Fruit fly (Drosophila melanogaster) Kc167 (cell line): ENCODE data around the gene CG15642.

ENCODE experiments used
- Myc ChIP-seq: fragments of >200 bp; optimal IDR thresholded peaks from 2 replicates; lab custom pipeline; 2017; ENCODE audit warnings: missing external identifiers
- Sin3A ChIP-seq: fragments of >200 bp; optimal IDR thresholded peaks from 2 replicates; lab custom pipeline; 2018; ENCODE audit warnings: missing external identifiers
- h ChIP-seq: fragments of >200 bp; optimal IDR thresholded peaks from 3 replicates; lab custom pipeline; 2018; ENCODE audit warnings: missing external identifiers
- insv ChIP-seq: fragments of >200 bp; optimal IDR thresholded peaks from 3 replicates; lab custom pipeline; 2018; ENCODE audit warnings: missing external identifiers
- psq ChIP-seq: fragments of >200 bp; optimal IDR thresholded peaks from 2 replicates; lab custom pipeline; 2017; ENCODE audit warnings: missing external identifiers
- ttk ChIP-seq: sonication (Bioruptor generic); optimal IDR thresholded peaks from 2 replicates; lab custom pipeline; 2017; ENCODE audit warnings: missing external identifiers

Gene CG15642

dm6 chrX:15467402-15467941, at the start of gene CG15642, which contains the start of gene CG15641:
Gene CG15642 (minus strand): TSS chrX:15467757.
Gene CG15641 (plus strand): TSS chrX:15467891.
- TF ChIP-seq Myc (lab: Kevin White, UChicago) (no peak), h (lab: Kevin White, UChicago) (no peak), psq (no peak), Sin3A (lab: Kevin White, UChicago) (no peak), insv (lab: Kevin White, UChicago) (no peak), ttk (lab: Kevin White, UChicago) (no peak)

- TF ChIP-seq insv (lab: Kevin White, UChicago) (no peak), psq (no peak)
These were observed 43.8 kb upstream of the CG15642 start for dm6 chrX:15511399-15511798.

DNA sequence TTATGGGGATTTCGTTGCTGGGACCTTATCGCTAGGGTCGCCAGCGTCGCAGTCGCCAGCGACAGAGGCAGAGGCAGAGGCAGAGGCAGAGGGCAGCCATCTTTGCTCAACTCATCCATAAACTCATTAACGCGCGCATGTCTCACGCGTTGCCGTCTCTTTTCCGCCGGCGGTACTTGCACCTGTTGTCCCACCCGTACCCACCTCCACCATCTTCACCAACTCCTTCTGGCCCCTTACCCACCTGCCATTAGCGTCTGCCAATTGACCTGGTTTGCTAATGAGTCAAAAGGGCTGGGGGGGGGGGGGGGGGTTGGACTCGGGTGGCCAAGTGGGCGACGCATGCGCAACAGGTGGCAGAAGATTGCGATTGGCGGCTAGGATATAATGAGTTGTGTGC, 35.3 kb upstream of the CG15642 start:
- TF ChIP-seq Sin3A (lab: Kevin White, UChicago), result no peak
- TF ChIP-seq insv (lab: Kevin White, UChicago), result no peak
- no peak for TF ChIP-seq Myc (lab: Kevin White, UChicago)
- TF ChIP-seq psq, result no peak
- TF ChIP-seq h (lab: Kevin White, UChicago), result no peak
- TF ChIP-seq ttk (lab: Kevin White, UChicago), result peak; percentile 54

- TF ChIP-seq psq (no peak), ttk (lab: Kevin White, UChicago) (no peak), Sin3A (lab: Kevin White, UChicago) (no peak), h (lab: Kevin White, UChicago) (no peak), Myc (lab: Kevin White, UChicago) (no peak), insv (lab: Kevin White, UChicago) (no peak)
These were observed 34.2 kb upstream of the CG15642 start for dm6 chrX:15501706-15502267.

DNA sequence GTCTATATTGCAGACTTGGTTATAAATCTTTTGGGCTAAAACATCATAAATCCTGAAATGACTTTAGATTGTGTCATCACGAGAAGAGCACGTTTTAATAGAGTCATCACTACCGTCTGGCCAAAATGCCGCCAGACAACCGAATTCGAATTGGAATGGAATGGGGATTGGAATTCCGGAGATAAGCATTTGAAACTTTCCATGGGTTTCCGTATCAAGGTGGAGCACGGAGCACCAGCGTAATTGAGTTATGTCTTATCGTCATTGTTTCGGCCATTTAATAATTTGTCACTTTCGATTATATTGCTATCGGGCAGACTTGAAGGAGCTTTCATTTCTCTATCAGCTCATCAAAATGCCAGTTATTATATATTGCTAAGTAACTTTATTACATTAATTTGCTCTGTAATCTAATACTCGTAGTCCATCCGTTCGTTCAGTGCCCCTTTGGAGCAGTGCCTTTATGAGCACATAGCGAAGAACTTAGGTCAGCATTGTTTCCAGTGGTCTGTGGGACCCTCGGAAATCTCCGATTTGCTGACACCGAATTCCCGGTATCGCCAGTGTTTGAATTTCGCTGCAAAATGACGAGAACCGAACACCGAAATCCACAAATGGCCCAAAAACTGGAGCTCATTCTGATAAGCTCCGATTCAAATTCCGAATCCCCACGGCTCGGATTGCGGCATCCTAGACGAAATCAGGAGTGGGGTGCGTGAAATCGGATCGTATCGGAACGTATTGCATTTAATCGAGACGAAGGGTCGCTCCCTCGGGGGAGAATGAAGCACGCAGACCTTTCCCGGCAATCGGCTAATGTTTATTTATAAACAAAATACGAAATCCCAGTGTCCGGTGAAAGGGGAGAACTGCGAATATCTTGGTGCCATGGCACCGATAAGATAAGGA, 32.7 kb upstream of the CG15642 start:
- TF ChIP-seq h (lab: Kevin White, UChicago), result no peak

dm6 chrX:15498791-15499190, 31.2 kb upstream of the CG15642 start:
- no peak for TF ChIP-seq Sin3A (lab: Kevin White, UChicago)
- TF ChIP-seq psq, result no peak
- TF ChIP-seq Myc (lab: Kevin White, UChicago), result no peak
- TF ChIP-seq ttk (lab: Kevin White, UChicago), result no peak
- TF ChIP-seq h (lab: Kevin White, UChicago), result no peak
- no peak for TF ChIP-seq insv (lab: Kevin White, UChicago)

DNA sequence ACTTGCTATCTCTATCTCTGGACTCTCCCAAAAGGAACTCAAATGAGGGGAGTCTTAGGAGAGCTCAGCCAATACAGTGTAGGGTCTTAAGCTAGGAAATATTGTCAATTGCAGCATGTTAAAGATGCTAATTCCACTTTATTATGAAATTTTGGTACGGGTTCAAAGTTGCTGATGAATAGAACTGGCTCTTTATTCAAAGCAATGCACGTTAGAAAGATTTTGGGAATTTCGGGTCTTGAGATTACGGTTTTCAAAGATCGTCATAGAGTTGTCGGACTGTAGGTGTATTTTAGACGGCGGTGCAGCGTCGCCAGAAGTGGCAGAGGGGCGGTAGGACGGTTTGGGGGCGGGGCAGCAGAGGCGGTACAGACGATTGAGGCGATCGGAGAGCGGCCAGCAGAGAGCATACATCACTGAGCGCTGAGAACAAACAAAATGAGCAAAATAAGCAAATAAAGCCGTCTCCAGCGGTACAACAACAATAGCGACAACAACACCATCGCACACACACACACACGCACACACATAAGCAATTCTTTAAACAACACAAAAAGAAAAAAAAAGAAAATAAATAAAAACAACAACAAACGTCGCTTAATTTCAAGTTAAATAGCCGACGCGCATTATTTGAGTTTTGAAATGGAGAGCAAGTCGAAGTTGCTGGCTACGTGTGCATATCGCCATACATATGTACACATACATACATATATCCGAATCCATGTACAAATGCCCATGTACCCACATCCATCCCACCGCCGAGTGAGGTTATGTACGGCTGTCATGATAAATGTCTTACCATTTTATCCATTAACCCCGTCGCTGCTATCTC, 30.1 kb upstream of the CG15642 start:
- TF ChIP-seq Myc (lab: Kevin White, UChicago) (no peak), ttk (lab: Kevin White, UChicago) (no peak), Sin3A (lab: Kevin White, UChicago) (no peak)

DNA sequence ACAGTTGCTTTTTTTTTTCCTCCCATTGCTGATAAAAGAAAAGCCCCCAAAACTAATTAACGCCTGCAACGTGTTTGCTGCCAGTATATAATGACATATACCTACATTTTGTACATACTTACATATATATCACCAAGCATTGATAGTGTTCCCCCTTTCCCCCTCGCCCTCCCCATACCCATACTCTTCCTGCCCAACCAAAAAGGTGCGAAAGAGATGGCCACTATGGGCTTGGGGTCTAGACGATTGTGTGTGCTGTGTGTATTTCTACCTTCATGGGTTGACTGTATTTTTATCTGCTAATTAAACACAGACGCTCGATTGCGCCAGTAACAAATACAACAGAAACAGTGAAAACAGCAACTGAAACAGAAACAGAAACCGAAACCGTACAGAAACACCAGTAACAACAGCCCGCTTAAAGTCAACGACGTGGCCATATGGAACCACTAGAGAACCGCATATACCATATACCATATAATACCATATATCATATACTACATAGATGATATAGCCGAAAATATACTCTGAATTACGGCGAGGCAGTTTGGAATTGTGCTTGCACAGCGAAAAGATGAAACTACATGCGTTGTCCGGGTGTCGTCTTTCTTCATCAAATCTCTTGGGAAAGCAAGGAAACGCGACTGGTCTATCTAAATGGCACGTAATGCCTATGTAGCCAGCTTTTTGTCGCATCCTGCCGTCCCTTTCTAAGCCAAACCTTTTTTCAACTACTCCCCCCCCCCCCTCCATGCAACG, 29.3 kb upstream of the CG15642 start:
- TF ChIP-seq insv (lab: Kevin White, UChicago) (no peak), Sin3A (lab: Kevin White, UChicago) (no peak), h (lab: Kevin White, UChicago) (no peak), psq (no peak), ttk (lab: Kevin White, UChicago) (no peak), Myc (lab: Kevin White, UChicago) (no peak)

dm6 chrX:15495600-15496379, 28.2 kb upstream of the CG15642 start:
- TF ChIP-seq h (lab: Kevin White, UChicago) (no peak), ttk (lab: Kevin White, UChicago) (no peak), insv (lab: Kevin White, UChicago) (no peak), psq (no peak), Myc (lab: Kevin White, UChicago) (no peak), Sin3A (lab: Kevin White, UChicago) (no peak)

dm6 chrX:15490519-15490918, 23.0 kb upstream of the CG15642 start:
- TF ChIP-seq ttk (lab: Kevin White, UChicago) (no peak), Myc (lab: Kevin White, UChicago) (no peak), insv (lab: Kevin White, UChicago) (no peak), psq (no peak), Sin3A (lab: Kevin White, UChicago) (no peak), h (lab: Kevin White, UChicago) (no peak)
